Fruit fly (Drosophila melanogaster): ENCODE results near the gene CG43394.

The CG43394 gene

dm6 chr2L:8204996-8205567 lies 59.5 kb downstream of the CG43394 start, which contains the start of gene SLC5A11:
Gene SLC5A11, minus strand, starts transcription at chr2L:8205132.
- peak; percentile 100 for TF ChIP-seq CG17801 (GFP tag; optimal IDR thresholded peaks at IDR 0.05; ENCODE audit: partially characterized antibody)

- TF ChIP-seq CG17801 (GFP tag; optimal IDR thresholded peaks at IDR 0.05; ENCODE audit: partially characterized antibody) = no peak
Observed at dm6 chr2L:8205871-8206270, 60.3 kb downstream of the CG43394 start, which contains the start of gene CG8419. Gene CG8419, plus strand, starts transcription at chr2L:8206171.
